Worm (Caenorhabditis elegans) whole organism, L3 larva: ENCODE results near the gene ZK402.5.
"Not testable (repeated sequence)": the region's sequence is repeated elsewhere in the genome, so short reads cannot be mapped to it uniquely, and the experiment has no call there.

Experiments used
- R02D3.7 ChIP-seq: fragments of 150-350 bp; optimal IDR thresholded peaks from 2 replicates; lab custom pipeline; 2014; ENCODE audit warnings: missing biosample characterization, missing genetic modification characterization
- ZK546.5 ChIP-seq: sonication (generic microtip); optimal IDR thresholded peaks from 2 replicates; lab custom pipeline; 2017; ENCODE audit warnings: missing biosample characterization, missing genetic modification characterization
- aly-2 ChIP-seq: fragments of 150-350 bp; optimal IDR thresholded peaks from 2 replicates; lab custom pipeline; 2014; ENCODE audit warnings: missing biosample characterization, missing genetic modification characterization
- ama-1 ChIP-seq: fragments of 150-350 bp; optimal IDR thresholded peaks from 2 replicates; lab custom pipeline; 2018
- ceh-16 ChIP-seq: sonication (generic microtip); optimal IDR thresholded peaks from 2 replicates; lab custom pipeline; 2017; ENCODE audit warnings: missing biosample characterization, missing genetic modification characterization
- ceh-82 ChIP-seq: fragments of 150-350 bp; optimal IDR thresholded peaks from 2 replicates; lab custom pipeline; 2014; ENCODE audit warnings: missing biosample characterization, missing genetic modification characterization
- ceh-9 ChIP-seq: sonication (generic microtip); optimal IDR thresholded peaks from 2 replicates; lab custom pipeline; 2018; ENCODE audit warnings: missing biosample characterization, missing genetic modification characterization
- daf-12 ChIP-seq: fragments of 150-350 bp; optimal IDR thresholded peaks from 2 replicates; lab custom pipeline; 2014; ENCODE audit warnings: missing biosample characterization, missing genetic modification reagents, missing genetic modification characterization
- egl-27 ChIP-seq: sonication (generic microtip); optimal IDR thresholded peaks from 4 replicates; lab custom pipeline; 2017; ENCODE audit warnings: missing biosample characterization, missing genetic modification reagents, missing genetic modification characterization
- egl-5 ChIP-seq: fragments of 150-350 bp; optimal IDR thresholded peaks from 2 replicates; lab custom pipeline; 2017; ENCODE audit warnings: missing biosample characterization, missing genetic modification reagents, missing genetic modification characterization, inconsistent platforms
- elt-1 ChIP-seq: fragments of 150-350 bp; optimal IDR thresholded peaks from 2 replicates; lab custom pipeline; 2014; ENCODE audit warnings: missing biosample characterization, missing genetic modification characterization
- elt-2 ChIP-seq: sonication (generic microtip); optimal IDR thresholded peaks from 2 replicates; lab custom pipeline; 2016; ENCODE audit warnings: missing genetic modification reagents, mild to moderate bottlenecking, missing genetic modification characterization, missing compliant biosample characterization
- elt-3 ChIP-seq, 3 experiments: fragments of 150-350 bp in 1 of 3; sonication (generic microtip) in 2 of 3; optimal IDR thresholded peaks; 2 replicates in 2 of 3; 4 replicates in 1 of 3; lab custom pipeline; 2014 to 2017; ENCODE audit warnings: missing biosample characterization in 3 of 3, missing genetic modification characterization in 3 of 3
- eor-1 ChIP-seq, 2 experiments: fragments of 150-350 bp; optimal IDR thresholded peaks; 2 replicates each; lab custom pipeline; 2014 to 2018; ENCODE audit warnings: missing biosample characterization in 2 of 2, missing genetic modification characterization in 2 of 2
- fkh-10 ChIP-seq: sonication (generic microtip); optimal IDR thresholded peaks from 2 replicates; lab custom pipeline; 2017; ENCODE audit warnings: missing biosample characterization, missing genetic modification reagents, missing genetic modification characterization
- fkh-2 ChIP-seq: fragments of 150-350 bp; optimal IDR thresholded peaks from 2 replicates; lab custom pipeline; 2014; ENCODE audit warnings: missing biosample characterization, missing genetic modification reagents, missing genetic modification characterization
- lin-15B ChIP-seq: fragments of 150-350 bp; optimal IDR thresholded peaks from 2 replicates; lab custom pipeline; 2014; ENCODE audit warnings: missing biosample characterization, missing genetic modification characterization
- lin-39 ChIP-seq: fragments of 150-350 bp; optimal IDR thresholded peaks from 2 replicates; lab custom pipeline; 2018; ENCODE audit warnings: missing biosample characterization, missing genetic modification reagents, missing genetic modification characterization
- lsy-12 ChIP-seq: sonication (generic microtip); optimal IDR thresholded peaks from 2 replicates; lab custom pipeline; 2016; ENCODE audit warnings: mild to moderate bottlenecking, missing genetic modification characterization, missing compliant biosample characterization
- mdl-1 ChIP-seq: fragments of 150-350 bp; optimal IDR thresholded peaks from 2 replicates; lab custom pipeline; 2014; ENCODE audit warnings: missing biosample characterization, missing genetic modification characterization
- mml-1 ChIP-seq: fragments of 150-350 bp; sonication (generic microtip); optimal IDR thresholded peaks from 3 replicates; lab custom pipeline; 2014; ENCODE audit warnings: missing biosample characterization, missing genetic modification characterization
- nfya-1 ChIP-seq: sonication (generic microtip); optimal IDR thresholded peaks from 2 replicates; lab custom pipeline; 2017; ENCODE audit warnings: missing genetic modification characterization, mild to moderate bottlenecking, missing compliant biosample characterization, antibody characterized with exemption, moderate library complexity; ENCODE audit not compliant: insufficient read depth
- nhr-12 ChIP-seq: fragments of 150-350 bp; optimal IDR thresholded peaks from 2 replicates; lab custom pipeline; 2014; ENCODE audit warnings: missing biosample characterization, missing genetic modification characterization
- nhr-23 ChIP-seq: fragments of 150-350 bp; optimal IDR thresholded peaks from 2 replicates; lab custom pipeline; 2014; ENCODE audit warnings: missing biosample characterization, missing genetic modification reagents, missing genetic modification characterization
- nhr-25 ChIP-seq: sonication (generic microtip); optimal IDR thresholded peaks from 2 replicates; lab custom pipeline; 2017; ENCODE audit warnings: missing biosample characterization, missing genetic modification characterization
- nhr-43 ChIP-seq: sonication (generic microtip); optimal IDR thresholded peaks from 2 replicates; lab custom pipeline; 2016; ENCODE audit warnings: mild to moderate bottlenecking, missing genetic modification characterization, missing compliant biosample characterization; ENCODE audit not compliant: poor library complexity, severe bottlenecking
- nhr-77 ChIP-seq: fragments of 150-350 bp; optimal IDR thresholded peaks from 2 replicates; lab custom pipeline; 2014; ENCODE audit warnings: missing biosample characterization, missing genetic modification characterization
- pha-4 ChIP-seq: fragments of 150-350 bp; optimal IDR thresholded peaks from 2 replicates; lab custom pipeline; 2014; ENCODE audit warnings: missing biosample characterization, missing genetic modification reagents, missing genetic modification characterization
- pqm-1 ChIP-seq: fragments of 150-350 bp; optimal IDR thresholded peaks from 2 replicates; lab custom pipeline; 2017; ENCODE audit warnings: missing biosample characterization, missing genetic modification characterization, inconsistent platforms
- skn-1 ChIP-seq: fragments of 150-350 bp; optimal IDR thresholded peaks from 2 replicates; lab custom pipeline; 2014; ENCODE audit warnings: missing biosample characterization, missing genetic modification characterization
- snpc-4 ChIP-seq: fragments of 150-350 bp; optimal IDR thresholded peaks from 2 replicates; lab custom pipeline; 2014; ENCODE audit warnings: missing biosample characterization, missing genetic modification characterization
- tbx-2 ChIP-seq: sonication (generic microtip); optimal IDR thresholded peaks from 2 replicates; lab custom pipeline; 2016; ENCODE audit warnings: mild to moderate bottlenecking, missing genetic modification characterization, missing compliant biosample characterization
- unc-62 ChIP-seq: fragments of 150-350 bp; sonication (generic microtip); optimal IDR thresholded peaks from 4 replicates; lab custom pipeline; 2014; ENCODE audit warnings: missing biosample characterization, missing genetic modification reagents, missing genetic modification characterization
- zag-1 ChIP-seq: fragments of 150-350 bp; optimal IDR thresholded peaks from 2 replicates; lab custom pipeline; 2014; ENCODE audit warnings: missing biosample characterization, missing genetic modification characterization
- ztf-11 ChIP-seq: fragments of 150-350 bp; optimal IDR thresholded peaks from 2 replicates; lab custom pipeline; 2014; ENCODE audit warnings: missing biosample characterization, missing genetic modification characterization
- ztf-4 ChIP-seq: fragments of 150-350 bp; optimal IDR thresholded peaks from 2 replicates; lab custom pipeline; 2014; ENCODE audit warnings: missing biosample characterization, missing genetic modification characterization

ZK402.5 gene

DNA sequence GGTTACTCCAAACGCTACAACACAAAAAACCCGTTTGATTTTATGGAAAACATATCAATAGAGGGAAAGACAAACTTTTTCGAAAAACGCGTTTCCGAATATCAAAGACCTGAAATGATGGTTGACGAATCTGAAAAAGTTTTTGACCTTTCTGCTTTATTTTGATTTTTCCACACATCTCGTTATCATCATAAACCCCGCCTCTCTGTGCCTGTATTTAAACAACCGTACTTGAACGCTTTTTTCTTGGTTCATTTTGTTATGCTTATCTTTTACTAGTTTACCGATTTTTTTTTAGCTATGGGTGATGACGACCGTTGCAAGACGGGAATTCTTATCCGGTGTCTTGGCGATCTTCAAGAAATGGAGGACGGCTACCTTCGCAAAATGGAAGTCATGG is 29.5 kb upstream of the ZK402.5 start, which contains the start of gene F19G12.1:
TSS of gene F19G12.1 (plus strand) at position 301 of the 400 bp plus-strand sequence.
- TF ChIP-seq elt-1; nhr-12 (tag; lab: Kevin White, UChicago); nhr-77 (tag; lab: Kevin White, UChicago): not testable (repeated sequence)

- TF ChIP-seq egl-5 (tag; lab: Kevin White, UChicago): no peak
- no peak for TF ChIP-seq nhr-25 (tag; lab: Kevin White, UChicago)
- TF ChIP-seq nhr-23 (tag; lab: Kevin White, UChicago): no peak
- no peak for TF ChIP-seq mdl-1 (tag; lab: Kevin White, UChicago)
- TF ChIP-seq elt-3 (tag; optimal IDR thresholded peaks at IDR 0.05; lab: Kevin White, UChicago): no peak
- TF ChIP-seq egl-27 (tag; lab: Kevin White, UChicago): no peak
- TF ChIP-seq fkh-2: no peak
- TF ChIP-seq snpc-4 (tag; lab: Kevin White, UChicago): no peak
- TF ChIP-seq nfya-1 (tag; lab: Kevin White, UChicago): no peak
- no peak for TF ChIP-seq ama-1 (lab: Kevin White, UChicago)
- no peak for TF ChIP-seq zag-1 (tag; lab: Kevin White, UChicago)
- no peak for TF ChIP-seq lin-15B (tag; lab: Kevin White, UChicago)
- no peak for TF ChIP-seq elt-2 (tag; lab: Kevin White, UChicago)
- TF ChIP-seq eor-1 (tag; optimal IDR thresholded peaks at IDR 0.05; lab: Kevin White, UChicago): no peak
- no peak for TF ChIP-seq R02D3.7 (tag; lab: Kevin White, UChicago)
- no peak for TF ChIP-seq nhr-43 (tag; lab: Kevin White, UChicago)
- no peak for TF ChIP-seq nhr-12 (tag; lab: Kevin White, UChicago)
- no peak for TF ChIP-seq pqm-1 (tag; lab: Kevin White, UChicago)
- no peak for TF ChIP-seq pha-4 (tag; lab: Kevin White, UChicago)
- TF ChIP-seq ceh-16: no peak
Observed at ce11 chrX:1426425-1426824, 25.3 kb upstream of the ZK402.5 start, which contains the start of gene F19G12.11. TSS of gene F19G12.11 (minus strand) at chrX:1426525.

DNA sequence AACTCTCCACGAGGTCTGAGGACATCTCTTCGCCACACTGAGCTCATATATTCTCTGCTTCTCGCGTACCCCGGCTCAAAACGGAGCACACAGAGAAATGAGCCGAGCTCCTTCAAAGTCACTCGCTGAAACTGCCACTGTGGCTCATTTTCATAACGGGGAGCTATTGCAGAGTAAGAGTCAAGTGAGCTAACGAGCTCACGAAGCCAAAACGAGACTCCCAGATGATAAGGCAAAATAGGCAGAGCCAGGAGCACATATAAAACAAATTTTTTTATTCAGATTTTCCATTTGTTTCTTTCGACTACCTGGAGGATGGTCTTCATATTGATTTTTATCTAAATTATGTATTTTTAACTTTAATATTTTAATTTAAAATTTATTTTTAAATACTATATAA is 23.4 kb upstream of the ZK402.5 start, which contains the start of gene F19G12.3:
TSS of gene F19G12.3 (plus strand) at position 301 of the 400 bp plus-strand sequence.
- TF ChIP-seq R02D3.7 (tag; lab: Kevin White, UChicago) (no peak), egl-27 (tag; lab: Kevin White, UChicago) (no peak), nhr-77 (tag; lab: Kevin White, UChicago) (no peak), lsy-12 (tag; lab: Kevin White, UChicago) (no peak), daf-12 (tag; lab: Kevin White, UChicago) (no peak), aly-2 (tag; lab: Kevin White, UChicago) (no peak), pqm-1 (tag; lab: Kevin White, UChicago) (no peak)

DNA sequence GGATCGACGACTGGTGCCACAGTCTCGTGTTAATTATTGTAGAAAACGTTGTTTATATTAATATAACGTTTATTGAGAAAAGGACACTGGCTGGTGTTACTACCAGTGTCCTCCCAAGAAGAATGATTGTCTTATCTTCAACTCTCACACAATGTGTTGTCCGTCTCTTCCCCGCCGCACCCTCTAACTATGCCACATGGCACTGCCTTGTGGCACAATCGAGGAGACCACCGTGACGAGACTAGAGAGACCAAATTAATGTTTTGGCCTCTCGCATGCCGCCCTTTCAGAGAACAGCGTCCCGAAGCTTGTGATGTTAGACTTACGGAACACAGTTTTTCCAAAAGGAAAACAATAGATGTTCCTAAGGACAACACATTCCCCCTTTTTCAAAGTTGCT is 21.1 kb upstream of the ZK402.5 start:
- peak; percentile 48 for TF ChIP-seq elt-2 (tag; lab: Kevin White, UChicago)

DNA sequence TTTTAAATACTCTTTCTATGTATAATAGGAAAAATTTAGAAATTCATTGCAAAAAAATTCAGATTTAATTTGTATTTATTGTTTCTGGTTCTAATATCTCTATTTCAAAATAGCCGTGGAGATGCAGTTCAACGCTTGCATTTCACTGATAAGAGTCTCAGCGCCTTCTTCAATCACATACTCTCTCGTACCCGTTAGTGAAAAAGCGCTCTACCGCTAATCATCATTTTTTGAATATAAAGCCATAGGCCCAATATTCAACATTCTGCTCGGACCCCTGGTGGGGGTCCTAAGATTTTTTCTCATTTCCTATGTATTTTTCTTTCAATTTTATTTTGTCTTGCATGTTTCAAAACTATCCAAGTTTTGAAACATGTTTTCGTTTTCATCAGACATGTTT is 19.4 kb upstream of the ZK402.5 start:
- TF ChIP-seq fkh-2 (no peak), nhr-77 (tag; lab: Kevin White, UChicago) (no peak), ceh-82 (tag; lab: Kevin White, UChicago) (no peak), nhr-43 (tag; lab: Kevin White, UChicago) (no peak), daf-12 (tag; lab: Kevin White, UChicago) (no peak), ztf-4 (tag; lab: Kevin White, UChicago) (no peak), snpc-4 (tag; lab: Kevin White, UChicago) (peak; percentile 10), nhr-12 (tag; lab: Kevin White, UChicago) (no peak), mml-1 (tag; lab: Kevin White, UChicago) (no peak), skn-1 (tag; lab: Kevin White, UChicago) (peak; percentile 97), lin-39 (no peak), ZK546.5 (no peak), egl-27 (tag; lab: Kevin White, UChicago) (no peak), eor-1 (tag; optimal IDR thresholded peaks at IDR 0.05; lab: Kevin White, UChicago) (no peak), fkh-10 (GFP tag; lab: Kevin White, UChicago) (no peak), aly-2 (tag; lab: Kevin White, UChicago) (no peak), elt-2 (tag; lab: Kevin White, UChicago) (peak; percentile 40), elt-3 (tag; optimal IDR thresholded peaks at IDR 0.05; lab: Kevin White, UChicago) (no peak), mdl-1 (tag; lab: Kevin White, UChicago) (no peak), ceh-9 (tag; lab: Kevin White, UChicago) (no peak), ztf-11 (no peak), nfya-1 (tag; lab: Kevin White, UChicago) (no peak), unc-62 (GFP tag; lab: Kevin White, UChicago) (no peak), tbx-2 (tag; lab: Kevin White, UChicago) (no peak), lsy-12 (tag; lab: Kevin White, UChicago) (no peak)
- TF ChIP-seq, all 47 proteins: peak for 3
